Worm (Caenorhabditis elegans): Measurements from ENCODE around the gene ceh-86.

DNA sequence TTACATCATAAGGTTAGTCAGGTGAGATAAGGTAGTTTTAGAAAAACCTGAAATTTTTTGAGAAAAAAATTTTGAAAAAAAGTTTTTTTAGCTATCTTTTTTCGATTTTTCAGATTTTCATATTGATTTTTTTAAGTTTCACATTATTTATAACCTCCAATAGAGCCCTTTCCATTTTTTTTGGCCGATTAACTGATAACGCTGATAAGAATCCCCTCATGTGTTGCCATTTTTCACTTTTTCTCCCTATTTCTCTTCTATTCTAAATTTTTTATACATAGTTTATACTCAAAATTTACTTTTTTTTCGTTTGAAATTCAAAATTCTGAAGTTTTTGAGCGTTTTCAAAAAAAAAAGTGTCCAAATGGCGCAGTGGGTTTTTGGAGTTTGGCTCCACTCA, 6.3 kb upstream of the ceh-86 start:
- TF ChIP-seq dao-5 (tag; optimal IDR thresholded peaks at IDR 0.05) (no peak), him-1 (tag; optimal IDR thresholded peaks at IDR 0.05) (no peak)
